Worm (Caenorhabditis elegans) whole organism, early embryonic: ENCODE results near the gene phg-1.

Experiments used
- ceh-36 ChIP-seq: sonication (generic microtip); optimal IDR thresholded peaks from 2 replicates; lab custom pipeline; 2016; ENCODE audit warnings: missing genetic modification characterization, inconsistent platforms, missing compliant biosample characterization
- ets-7 ChIP-seq: sonication (generic microtip); optimal IDR thresholded peaks from 2 replicates; lab custom pipeline; 2016; ENCODE audit warnings: missing genotype, missing genetic modification characterization, missing compliant biosample characterization

ce11 chrII:10131760-10132159, 5.7 kb upstream of the phg-1 start, which contains the start of gene F27E5.5:
- TF ChIP-seq ceh-36 (tag; lab: Kevin White, UChicago) (no peak), ets-7 (tag; lab: Kevin White, UChicago) (no peak)
